Fruit fly (Drosophila melanogaster): ENCODE measurements around the gene CG1316.

Gene CG1316

DNA sequence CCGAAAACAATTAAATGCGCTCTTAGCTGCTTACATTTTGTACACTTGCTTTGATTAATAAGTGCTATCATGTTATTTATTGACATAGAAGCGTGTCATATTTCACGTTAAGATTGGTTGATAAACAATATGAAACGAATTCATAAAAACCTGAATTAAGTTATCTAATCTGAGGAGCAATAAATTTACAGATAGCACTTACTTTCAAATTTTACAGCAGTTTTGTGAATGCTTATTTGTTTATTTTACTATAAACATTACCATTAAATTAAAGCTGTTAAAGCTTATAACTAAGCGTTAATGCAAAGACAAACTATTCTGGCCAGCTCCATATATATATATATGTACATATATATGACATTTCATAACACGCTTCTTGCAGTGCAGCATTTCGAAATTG is 18.4 kb downstream of the CG1316 start:
- no peak for TF ChIP-seq CG8478 (optimal IDR thresholded peaks at IDR 0.05)
- no peak for TF ChIP-seq CTCF (optimal IDR thresholded peaks at IDR 0.05)

DNA sequence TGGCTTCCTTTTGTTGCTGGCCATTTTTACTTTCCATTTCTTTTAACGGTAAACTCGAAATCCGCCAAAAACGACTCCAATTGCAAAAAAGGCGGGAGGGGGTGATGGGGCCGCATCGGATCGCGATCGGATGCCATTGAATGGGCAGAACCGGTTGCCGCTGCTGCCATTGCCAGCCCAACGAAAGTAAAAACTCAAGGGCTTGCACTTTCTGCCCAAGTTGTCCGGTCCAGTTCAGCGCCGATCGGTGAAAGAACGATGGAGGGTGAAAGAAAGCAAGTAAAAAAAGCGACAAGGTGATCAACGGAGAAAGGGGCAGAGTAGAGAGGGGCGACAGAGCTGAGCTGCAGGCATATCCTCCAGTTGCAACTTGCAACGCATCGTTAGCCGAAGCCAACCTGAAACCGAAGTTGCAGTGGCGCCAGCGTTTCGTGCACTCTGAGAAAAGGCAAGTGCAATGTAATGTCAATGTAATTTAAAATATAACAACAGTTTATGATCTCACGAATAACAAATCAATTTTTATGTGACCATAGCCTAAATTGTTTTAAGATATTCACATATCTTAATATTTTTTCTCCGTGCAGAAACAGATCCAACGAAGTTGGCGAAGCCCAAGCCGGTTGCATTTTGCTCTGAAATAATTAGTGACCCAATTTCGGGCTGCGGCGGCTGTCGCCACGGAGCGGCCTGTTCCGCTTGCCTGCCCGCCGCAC is 20.8 kb downstream of the CG1316 start:
- no peak for TF ChIP-seq CG8478 (optimal IDR thresholded peaks at IDR 0.05)
- TF ChIP-seq CTCF (optimal IDR thresholded peaks at IDR 0.05) = no peak

dm6 chr3L:4307691-4308383 is 24.2 kb downstream of the CG1316 start, which contains the start of gene dyl:
dyl (minus strand) TSS chr3L:4307718.
- TF ChIP-seq CTCF (optimal IDR thresholded peaks at IDR 0.05) (no peak), CG8478 (optimal IDR thresholded peaks at IDR 0.05) (no peak)

DNA sequence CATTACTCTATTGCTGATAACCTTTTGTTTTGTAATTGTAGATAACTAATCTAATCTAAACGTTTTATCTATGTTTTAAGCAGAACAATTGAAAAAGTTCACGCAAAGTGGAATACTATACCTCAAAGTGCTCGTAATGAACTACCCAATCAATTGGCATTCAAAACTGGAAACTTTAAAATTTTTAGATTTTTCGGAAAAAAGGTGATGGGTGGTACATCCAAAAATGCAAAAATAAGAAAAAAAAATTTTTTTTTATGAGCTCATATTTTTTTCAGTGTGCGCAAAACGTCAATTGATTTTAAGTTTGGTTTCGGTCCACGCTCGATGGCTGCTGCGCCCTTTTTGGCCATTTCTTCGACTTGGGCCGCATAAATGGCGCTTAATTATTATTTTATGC is 27.0 kb downstream of the CG1316 start:
- TF ChIP-seq CTCF (optimal IDR thresholded peaks at IDR 0.05) = no peak
- no peak for TF ChIP-seq CG8478 (optimal IDR thresholded peaks at IDR 0.05)

DNA sequence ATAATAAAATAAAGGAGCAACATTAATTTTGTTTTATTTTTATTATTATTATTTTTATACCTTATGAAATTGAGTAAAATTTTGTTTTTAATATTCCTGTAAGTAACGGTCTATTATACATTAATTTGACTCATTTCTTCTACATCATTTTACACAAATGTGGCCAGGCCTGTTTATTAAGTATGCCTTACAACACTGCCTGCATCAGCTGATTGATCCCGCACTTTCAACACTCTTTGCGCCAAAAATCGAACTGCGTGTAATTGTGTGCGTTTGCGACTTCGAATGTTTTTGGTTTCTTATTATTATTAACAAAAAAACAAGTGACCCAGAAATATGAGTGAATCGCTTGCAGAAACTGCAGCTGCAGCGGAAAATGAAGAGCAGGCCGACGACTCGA is 29.6 kb downstream of the CG1316 start, which contains the start of gene Claspin:
Gene Claspin, plus strand, starts transcription at position 185 of the 400 bp plus-strand sequence.
- no peak for TF ChIP-seq CG8478 (optimal IDR thresholded peaks at IDR 0.05)
- peak in 1 of 2 experiments; percentile 14 for TF ChIP-seq CTCF (optimal IDR thresholded peaks at IDR 0.05)

dm6 chr3L:4318677-4319580 is 35.3 kb downstream of the CG1316 start, which contains the start of gene PMP34:
PMP34 (plus strand) TSS chr3L:4318755.
- TF ChIP-seq CTCF (optimal IDR thresholded peaks at IDR 0.05) (no peak), CG8478 (optimal IDR thresholded peaks at IDR 0.05) (no peak)

- TF ChIP-seq CG8478 (optimal IDR thresholded peaks at IDR 0.05) (no peak), CTCF (optimal IDR thresholded peaks at IDR 0.05) (no peak)
These were observed 38.5 kb downstream of the CG1316 start, which contains the start of gene CG15014 for dm6 chr3L:4322032-4322617. CG15014 (minus strand) TSS chr3L:4322259.

- TF ChIP-seq CTCF (optimal IDR thresholded peaks at IDR 0.05) (no peak), CG8478 (optimal IDR thresholded peaks at IDR 0.05) (no peak)
These were observed 44.4 kb downstream of the CG1316 start for dm6 chr3L:4328048-4328447.

Measured in S2 (cell line).